Fruit fly (Drosophila melanogaster) Kc167 (cell line): ENCODE measurements around the gene CG17272.

Experiments
- h ChIP-seq: fragments of >200 bp; optimal IDR thresholded peaks from 3 replicates; lab custom pipeline; 2018; ENCODE audit warnings: missing external identifiers
- ttk ChIP-seq: sonication (Bioruptor generic); optimal IDR thresholded peaks from 2 replicates; lab custom pipeline; 2017; ENCODE audit warnings: missing external identifiers

- TF ChIP-seq ttk (lab: Kevin White, UChicago) (no peak), h (lab: Kevin White, UChicago) (no peak)
These were observed 6.9 kb upstream of the CG17272 start, which contains the start of gene CG31223 for dm6 chr3R:20830963-20831362.
